Worm (Caenorhabditis elegans): ENCODE measurements around the gene alp-1.
A peak's percentile ranks its signal among the peaks of the same experiment; 100 is the strongest.

alp-1 gene

ce11 chrIV:8901346-8901745, 49.1 kb downstream of the alp-1 start, which contains the start of gene C27B7.5 (continued):
- TF ChIP-seq D2030.7 (GFP tag; IDR thresholded peaks at IDR 0.05) (0 out of 2 replicates have a peak, but pooled peaks have one; percentile 17), C06A6.2 (GFP tag; conservative IDR thresholded peaks at IDR 0.05) (no peak), madf-6 (GFP tag; IDR thresholded peaks at IDR 0.05) (no peak; the same call in 1 of the 2 replicates), F10E7.11 (tag; optimal IDR thresholded peaks at IDR 0.05) (no peak), ceh-100 (GFP tag; IDR thresholded peaks at IDR 0.05) (no peak), dpl-1 (GFP tag; optimal IDR thresholded peaks at IDR 0.05) (no peak), F55B11.4 (tag; optimal IDR thresholded peaks at IDR 0.05; ENCODE audit: borderline replicate concordance, insufficient read depth) (no peak), attf-3 (GFP tag; conservative IDR thresholded peaks at IDR 0.05) (no peak), aptf-2 (GFP tag; conservative IDR thresholded peaks at IDR 0.05) (no peak), cebp-2 (GFP tag; IDR thresholded peaks at IDR 0.05) (no peak), nhr-27 (tag; optimal IDR thresholded peaks at IDR 0.05) (no peak), pha-4 (tag; optimal IDR thresholded peaks at IDR 0.05) (no peak), madf-8 (GFP tag; conservative IDR thresholded peaks at IDR 0.05) (no peak), ceh-79 (tag; optimal IDR thresholded peaks at IDR 0.05) (no peak), lag-1 (GFP tag; IDR thresholded peaks at IDR 0.05) (no peak), akir-1 (GFP tag; optimal IDR thresholded peaks at IDR 0.05) (no peak)

ce11 chrIV:8906164-8906563, 53.9 kb downstream of the alp-1 start, which contains the start of gene C27B7.6:
TSS of gene C27B7.6 (minus strand) at chrIV:8906345.
- TF ChIP-seq akir-1 (GFP tag; optimal IDR thresholded peaks at IDR 0.05) (no peak), egl-18 (GFP tag; IDR thresholded peaks at IDR 0.05) (no peak), efl-1 (GFP tag; optimal IDR thresholded peaks at IDR 0.05) (no peak), K11D2.4 (GFP tag; IDR thresholded peaks at IDR 0.05) (no peak), ccch-3 (GFP tag; optimal IDR thresholded peaks at IDR 0.05) (no peak), mel-28 (tag; optimal IDR thresholded peaks at IDR 0.05; ENCODE audit: borderline replicate concordance) (no peak), ztf-3 (GFP tag; optimal IDR thresholded peaks at IDR 0.05) (no peak), snpc-4 (GFP tag; optimal IDR thresholded peaks at IDR 0.05) (no peak), snpc-4 (tag; optimal IDR thresholded peaks at IDR 0.05) (no peak), rpc-1 (optimal IDR thresholded peaks at IDR 0.05) (no peak), rpc-1 (tag; optimal IDR thresholded peaks at IDR 0.05) (no peak), Y53G8AR.9 (GFP tag; conservative IDR thresholded peaks at IDR 0.05) (no peak), F10E7.11 (tag; optimal IDR thresholded peaks at IDR 0.05) (no peak), xnd-1 (tag; optimal IDR thresholded peaks at IDR 0.05) (no peak), Y79H2A.3 (GFP tag; conservative IDR thresholded peaks at IDR 0.05) (no peak), atf-7 (tag; optimal IDR thresholded peaks at IDR 0.05) (no peak), snpc-1.3 (tag; optimal IDR thresholded peaks at IDR 0.05; ENCODE audit: insufficient read depth) (no peak), nhr-179 (tag; optimal IDR thresholded peaks at IDR 0.05) (no peak), him-1 (tag; optimal IDR thresholded peaks at IDR 0.05) (no peak), hlh-12 (tag; optimal IDR thresholded peaks at IDR 0.05) (no peak), die-1 (tag; optimal IDR thresholded peaks at IDR 0.05) (no peak)

ce11 chrIV:8906743-8907142, 54.4 kb downstream of the alp-1 start, which contains the start of gene C27B7.7:
TSS of gene C27B7.7 (plus strand) at chrIV:8907043.
- TF ChIP-seq hsf-1 (GFP tag; IDR thresholded peaks at IDR 0.05): no peak
- no peak for TF ChIP-seq aptf-2 (GFP tag; conservative IDR thresholded peaks at IDR 0.05)
- TF ChIP-seq zim-3 (tag; optimal IDR thresholded peaks at IDR 0.05): no peak
- no peak for TF ChIP-seq rcor-1 (GFP tag; IDR thresholded peaks at IDR 0.05)
- no peak for TF ChIP-seq C06A6.2 (GFP tag; conservative IDR thresholded peaks at IDR 0.05)
- TF ChIP-seq F52B5.7 (tag; optimal IDR thresholded peaks at IDR 0.05): no peak
- TF ChIP-seq madf-10 (tag; optimal IDR thresholded peaks at IDR 0.05): no peak
- TF ChIP-seq lin-35 (GFP tag; optimal IDR thresholded peaks at IDR 0.05): no peak
- TF ChIP-seq hmg-1.2 (GFP tag; IDR thresholded peaks at IDR 0.05): no peak
- TF ChIP-seq unc-130 (GFP tag; optimal IDR thresholded peaks at IDR 0.05): no peak
- no peak for TF ChIP-seq F10E7.11 (tag; optimal IDR thresholded peaks at IDR 0.05)

Measured in whole organism, young adult.